Fruit fly (Drosophila melanogaster) whole organism, embryonic: ENCODE measurements around the gene CG6067.

Experiments used
- Ada2b ChIP-seq: fragments of 200-800 bp; sonication (Bioruptor generic); IDR thresholded peaks from 2 replicates; pipeline ENCODE4 v1.3.6; 2022; ENCODE audit warnings: missing biosample characterization, missing genetic modification characterization
- BEAF-32 ChIP-seq: fragments of 200-800 bp; sonication (Bioruptor generic); optimal IDR thresholded peaks from 3 replicates; lab custom pipeline; 2017; ENCODE audit warnings: missing biosample characterization, missing genetic modification characterization, mild to moderate bottlenecking, moderate library complexity, missing genetic modification reagents
- CG10366 ChIP-seq: fragments of 200-800 bp; sonication (Bioruptor generic); IDR thresholded peaks from 2 replicates; pipeline ENCODE4 v1.3.6; 2022; ENCODE audit warnings: missing biosample characterization, missing genetic modification characterization
- CG10959 ChIP-seq: fragments of 200-800 bp; sonication (Bioruptor generic); IDR thresholded peaks from 2 replicates; pipeline ENCODE4 v1.3.6; 2022; ENCODE audit warnings: missing biosample characterization, missing genetic modification characterization
- CG11504 ChIP-seq: fragments of 200-800 bp; sonication (Bioruptor generic); optimal IDR thresholded peaks from 3 replicates; lab custom pipeline; 2019; ENCODE audit warnings: missing biosample characterization, mild to moderate bottlenecking, missing genetic modification characterization, moderate library complexity
- CG11723 ChIP-seq: fragments of 200-800 bp; sonication (Bioruptor generic); optimal IDR thresholded peaks from 2 replicates; lab custom pipeline; 2017; ENCODE audit warnings: missing biosample characterization, mild to moderate bottlenecking, missing genetic modification characterization
- CG12071 ChIP-seq: fragments of 200-800 bp; sonication (Bioruptor generic); optimal IDR thresholded peaks from 3 replicates; lab custom pipeline; 2018; ENCODE audit warnings: missing biosample characterization, mild to moderate bottlenecking, missing genetic modification characterization
- CG12236 ChIP-seq: fragments of 200-800 bp; sonication (Bioruptor generic); optimal IDR thresholded peaks from 2 replicates; lab custom pipeline; 2016; ENCODE audit warnings: missing biosample characterization, missing genetic modification characterization
- CG13296 ChIP-seq: fragments of 200-800 bp; sonication (Bioruptor generic); optimal IDR thresholded peaks from 3 replicates; lab custom pipeline; 2018; ENCODE audit warnings: missing biosample characterization, mild to moderate bottlenecking, missing genetic modification characterization
- CG13894 ChIP-seq: fragments of 200-800 bp; sonication (Bioruptor generic); optimal IDR thresholded peaks from 3 replicates; lab custom pipeline; 2018; ENCODE audit warnings: missing biosample characterization, mild to moderate bottlenecking, missing genetic modification characterization, moderate library complexity
- CG15269 ChIP-seq: fragments of 200-800 bp; sonication (Bioruptor generic); optimal IDR thresholded peaks from 2 replicates; lab custom pipeline; 2018; ENCODE audit warnings: missing biosample characterization, mild to moderate bottlenecking, missing genetic modification characterization, moderate library complexity
- CG15514 ChIP-seq: fragments of 200-800 bp; sonication (Bioruptor generic); optimal IDR thresholded peaks from 3 replicates; lab custom pipeline; 2017; ENCODE audit warnings: missing biosample characterization, missing genetic modification characterization, mild to moderate bottlenecking, moderate library complexity, missing genetic modification reagents
- CG2129 ChIP-seq: fragments of 200-800 bp; sonication (Bioruptor generic); IDR thresholded peaks from 2 replicates; pipeline ENCODE4 v1.3.6; 2022; ENCODE audit warnings: missing biosample characterization, missing genetic modification characterization; ENCODE audit not compliant: partially characterized antibody
- CG2678 ChIP-seq: fragments of 200-800 bp; sonication (Bioruptor generic); optimal IDR thresholded peaks from 3 replicates; lab custom pipeline; 2019; ENCODE audit warnings: missing biosample characterization, mild to moderate bottlenecking, missing genetic modification characterization, moderate library complexity
- CG6654 ChIP-seq: fragments of 200-800 bp; sonication (Bioruptor generic); optimal IDR thresholded peaks from 2 replicates; lab custom pipeline; 2017; ENCODE audit warnings: missing biosample characterization, mild to moderate bottlenecking, missing genetic modification characterization
- CG6791 ChIP-seq: fragments of 200-800 bp; sonication (Bioruptor generic); IDR thresholded peaks from 3 replicates; pipeline ENCODE4 v1.3.6; 2022; ENCODE audit warnings: missing biosample characterization, missing genetic modification characterization; ENCODE audit not compliant: partially characterized antibody
- CG7357 ChIP-seq: fragments of 200-800 bp; sonication (Bioruptor generic); IDR thresholded peaks from 3 replicates; pipeline ENCODE4 v1.3.6; 2022; ENCODE audit warnings: missing biosample characterization, missing genetic modification characterization
- CG7745 ChIP-seq: fragments of 200-800 bp; sonication (Bioruptor generic); optimal IDR thresholded peaks from 2 replicates; lab custom pipeline; 2018; ENCODE audit warnings: missing biosample characterization, mild to moderate bottlenecking, missing genetic modification characterization, moderate library complexity
- CG8478 ChIP-seq: fragments of >200 bp; optimal IDR thresholded peaks from 2 replicates; lab custom pipeline; 2018
- CG9437 ChIP-seq: fragments of 200-800 bp; sonication (Bioruptor generic); optimal IDR thresholded peaks from 2 replicates; lab custom pipeline; 2018; ENCODE audit warnings: missing biosample characterization, mild to moderate bottlenecking, missing genetic modification characterization
- Chrac-16 ChIP-seq: fragments of 200-800 bp; sonication (Bioruptor generic); optimal IDR thresholded peaks from 3 replicates; lab custom pipeline; 2016; ENCODE audit warnings: missing biosample characterization, missing genetic modification characterization
- CoRest ChIP-seq: fragments of 200-800 bp; sonication (Bioruptor generic); optimal IDR thresholded peaks from 3 replicates; lab custom pipeline; 2018; ENCODE audit warnings: missing biosample characterization, mild to moderate bottlenecking, missing genetic modification characterization, moderate library complexity
- Doc2 ChIP-seq: fragments of 200-800 bp; sonication (Bioruptor generic); IDR thresholded peaks from 2 replicates; pipeline ENCODE4 v1.3.6; 2022; ENCODE audit warnings: missing biosample characterization, missing genetic modification characterization
- H2.0 ChIP-seq: fragments of 200-800 bp; sonication (Bioruptor generic); IDR thresholded peaks from 2 replicates; pipeline ENCODE4 v1.3.6; 2022; ENCODE audit warnings: missing biosample characterization, missing genetic modification characterization
- Jarid2 ChIP-seq: fragments of 200-800 bp; sonication (Bioruptor generic); optimal IDR thresholded peaks from 3 replicates; lab custom pipeline; 2017; ENCODE audit warnings: mild to moderate bottlenecking, missing biosample characterization, missing genetic modification reagents, missing genetic modification characterization
- Mad ChIP-seq: fragments of 200-800 bp; sonication (Bioruptor generic); optimal IDR thresholded peaks from 2 replicates; lab custom pipeline; 2016; ENCODE audit warnings: missing biosample characterization, missing genetic modification characterization
- Neu2 ChIP-seq: fragments of 200-800 bp; sonication (Bioruptor generic); optimal IDR thresholded peaks from 3 replicates; lab custom pipeline; 2016; ENCODE audit warnings: missing biosample characterization, missing genetic modification characterization, borderline replicate concordance
- Nf-YC ChIP-seq: fragments of 200-800 bp; optimal IDR thresholded peaks from 3 replicates; lab custom pipeline; 2019; ENCODE audit warnings: missing biosample characterization, mild to moderate bottlenecking, missing genetic modification characterization, moderate library complexity
- YL-1 ChIP-seq: fragments of 200-800 bp; sonication (Bioruptor generic); optimal IDR thresholded peaks from 3 replicates; lab custom pipeline; 2017; ENCODE audit warnings: missing biosample characterization, mild to moderate bottlenecking, missing genetic modification characterization
- chm ChIP-seq: fragments of 200-800 bp; sonication (Bioruptor generic); IDR thresholded peaks from 2 replicates; pipeline ENCODE4 v1.3.6; 2022; ENCODE audit warnings: missing biosample characterization, missing genetic modification characterization
- cwo ChIP-seq: fragments of 200-800 bp; sonication (Bioruptor generic); optimal IDR thresholded peaks from 3 replicates; lab custom pipeline; 2017; ENCODE audit warnings: missing biosample characterization, missing genetic modification characterization, mild to moderate bottlenecking, moderate library complexity, missing genetic modification reagents
- disco-r ChIP-seq: fragments of 200-800 bp; sonication (Bioruptor generic); optimal IDR thresholded peaks from 2 replicates; lab custom pipeline; 2016; ENCODE audit warnings: missing biosample characterization, missing genetic modification characterization
- dmrt99B ChIP-seq: fragments of 200-800 bp; sonication (Bioruptor generic); optimal IDR thresholded peaks from 2 replicates; lab custom pipeline; 2018; ENCODE audit warnings: missing biosample characterization, mild to moderate bottlenecking, missing genetic modification characterization, moderate library complexity
- h ChIP-seq: fragments of >200 bp; optimal IDR thresholded peaks from 2 replicates; lab custom pipeline; 2017
- her ChIP-seq: fragments of 200-800 bp; sonication (Bioruptor generic); optimal IDR thresholded peaks from 2 replicates; lab custom pipeline; 2016; ENCODE audit warnings: missing biosample characterization, missing genetic modification characterization
- hkb ChIP-seq, 2 experiments: fragments of 200-800 bp in 1 of 2; fragments of >200 bp in 1 of 2; sonication (Bioruptor generic) in 1 of 2; IDR thresholded peaks in 1 of 2; optimal IDR thresholded peaks in 1 of 2; 2 replicates each; pipeline versions ENCODE4 v1.3.6 to Lab custom; 2017 to 2022; ENCODE audit warnings: missing biosample characterization in 1 of 2, missing genetic modification characterization in 1 of 2
- inv ChIP-seq: fragments of 200-800 bp; sonication (Bioruptor generic); IDR thresholded peaks from 2 replicates; pipeline ENCODE4 v1.3.6; 2022; ENCODE audit warnings: missing biosample characterization, missing genetic modification characterization; ENCODE audit not compliant: partially characterized antibody
- kay ChIP-seq: fragments of 200-800 bp; sonication (Bioruptor generic); optimal IDR thresholded peaks from 2 replicates; lab custom pipeline; 2016; ENCODE audit warnings: missing biosample characterization, missing genetic modification characterization
- mam ChIP-seq: fragments of 200-800 bp; sonication (Bioruptor generic); optimal IDR thresholded peaks from 3 replicates; lab custom pipeline; 2016; ENCODE audit warnings: missing biosample characterization, missing genetic modification characterization
- mirr ChIP-seq: fragments of 200-800 bp; sonication (Bioruptor generic); optimal IDR thresholded peaks from 3 replicates; lab custom pipeline; 2018; ENCODE audit warnings: missing biosample characterization, mild to moderate bottlenecking, missing genetic modification characterization
- pzg ChIP-seq: fragments of 200-800 bp; sonication (Bioruptor generic); optimal IDR thresholded peaks from 3 replicates; lab custom pipeline; 2018; ENCODE audit warnings: missing biosample characterization, mild to moderate bottlenecking, missing genetic modification characterization, moderate library complexity
- sd ChIP-seq: fragments of 200-800 bp; sonication (Bioruptor generic); optimal IDR thresholded peaks from 3 replicates; lab custom pipeline; 2018; ENCODE audit warnings: missing biosample characterization, mild to moderate bottlenecking, missing genetic modification characterization, moderate library complexity
- shn ChIP-seq: fragments of 200-800 bp; sonication (Bioruptor generic); optimal IDR thresholded peaks from 3 replicates; lab custom pipeline; 2016; ENCODE audit warnings: missing biosample characterization, missing genetic modification characterization
- unpg ChIP-seq: fragments of 200-800 bp; sonication (Bioruptor generic); optimal IDR thresholded peaks from 3 replicates; lab custom pipeline; 2018; ENCODE audit warnings: missing biosample characterization, mild to moderate bottlenecking, missing genetic modification characterization, moderate library complexity
- vvl ChIP-seq: fragments of 200-800 bp; sonication (Bioruptor generic); IDR thresholded peaks from 2 replicates; pipeline ENCODE4 v1.3.6; 2022; ENCODE audit warnings: missing biosample characterization, missing genetic modification characterization

Gene CG6067

dm6 chrX:5916494-5917309 lies 38.7 kb upstream of the CG6067 start, which contains the start of the genes Shmt and CG3726 (continued):
- TF ChIP-seq chm (GFP tag; lab: Robert Waterston, UW) (peak; percentile 42; the same call in 1 of the 2 replicates), dmrt99B (tag; lab: Kevin White, UChicago) (no peak), Jarid2 (GFP tag; lab: Kevin White, UChicago) (peak; percentile 87), CG8478 (no peak), unpg (GFP tag; lab: Kevin White, UChicago) (peak; percentile 9), her (GFP tag; lab: Kevin White, UChicago) (peak; percentile 37), hkb (optimal IDR thresholded peaks at IDR 0.05; lab: Kevin White, UChicago) (peak; percentile 1), hkb (GFP tag; IDR thresholded peaks at IDR 0.05; lab: Robert Waterston, UW) (no peak), h (no peak), BEAF-32 (GFP tag; lab: Kevin White, UChicago) (peak; percentile 45), CG10959 (GFP tag; lab: Robert Waterston, UW) (no peak), Ada2b (no peak), disco-r (no peak), mirr (GFP tag; lab: Kevin White, UChicago) (no peak), CG15269 (tag; lab: Kevin White, UChicago) (peak; percentile 8), H2.0 (GFP tag; lab: Robert Waterston, UW) (no peak), Chrac-16 (no peak), cwo (GFP tag; lab: Kevin White, UChicago) (no peak), CG10366 (GFP tag; lab: Robert Waterston, UW) (no peak), CG6791 (GFP tag; lab: Robert Waterston, UW) (0 out of 3 replicates have a peak, but pooled peaks have one; percentile 41), CG12071 (GFP tag; lab: Kevin White, UChicago) (peak; percentile 44), shn (GFP tag; lab: Kevin White, UChicago) (no peak), CG7745 (tag; lab: Kevin White, UChicago) (no peak), CG9437 (peak; percentile 81), Doc2 (GFP tag; lab: Robert Waterston, UW) (no peak), CG12236 (peak; percentile 26), CG13894 (tag; lab: Kevin White, UChicago) (no peak), pzg (GFP tag; lab: Kevin White, UChicago) (peak; percentile 24), CoRest (tag; lab: Kevin White, UChicago) (peak; percentile 4), Nf-YC (tag; lab: Kevin White, UChicago) (peak; percentile 3), Mad (GFP tag; lab: Kevin White, UChicago) (no peak), mam (GFP tag; lab: Kevin White, UChicago) (no peak), CG11723 (GFP tag; lab: Kevin White, UChicago) (no peak), Neu2 (no peak), kay (GFP tag; lab: Kevin White, UChicago) (no peak), vvl (GFP tag; lab: Robert Waterston, UW) (0 out of 2 replicates have a peak, but pooled peaks have one; percentile 33), CG7357 (GFP tag; lab: Robert Waterston, UW) (no peak), YL-1 (no peak), CG2129 (GFP tag; lab: Robert Waterston, UW) (no peak), CG11504 (peak; percentile 100), CG6654 (GFP tag; lab: Kevin White, UChicago) (no peak), inv (GFP tag; lab: Robert Waterston, UW) (no peak), CG15514 (GFP tag; lab: Kevin White, UChicago) (peak; percentile 45), CG13296 (peak; percentile 43), CG2678 (peak; percentile 10), sd (peak; percentile 23)
